Worm (Caenorhabditis elegans) whole organism, L4 larva: ENCODE results near the gene ceh-86.

ENCODE experiments used
- ces-1 ChIP-seq: fragments of 150-350 bp; sonication (generic microtip); optimal IDR thresholded peaks from 4 replicates; lab custom pipeline; 2014; ENCODE audit warnings: missing biosample characterization, missing genetic modification reagents, missing genetic modification characterization
- nhr-11 ChIP-seq: fragments of 150-350 bp; optimal IDR thresholded peaks from 2 replicates; lab custom pipeline; 2014; ENCODE audit warnings: missing biosample characterization, missing genetic modification characterization
- zip-2 ChIP-seq: fragments of 150-350 bp; optimal IDR thresholded peaks from 2 replicates; lab custom pipeline; 2014; ENCODE audit warnings: missing biosample characterization, missing genetic modification characterization

ce11 chrII:2411555-2411954 is 20.3 kb downstream of the ceh-86 start:
- TF ChIP-seq ces-1 (GFP tag; lab: Kevin White, UChicago): no peak
- no peak for TF ChIP-seq nhr-11
- TF ChIP-seq zip-2: no peak
